Worm (Caenorhabditis elegans) whole organism, early embryonic: ENCODE data around the gene col-138.

Source experiments
- ama-1 ChIP-seq: fragments of 150-350 bp; optimal IDR thresholded peaks from 2 replicates; lab custom pipeline; 2014
- ets-7 ChIP-seq: sonication (generic microtip); optimal IDR thresholded peaks from 2 replicates; lab custom pipeline; 2016; ENCODE audit warnings: missing genotype, missing genetic modification characterization, missing compliant biosample characterization

DNA sequence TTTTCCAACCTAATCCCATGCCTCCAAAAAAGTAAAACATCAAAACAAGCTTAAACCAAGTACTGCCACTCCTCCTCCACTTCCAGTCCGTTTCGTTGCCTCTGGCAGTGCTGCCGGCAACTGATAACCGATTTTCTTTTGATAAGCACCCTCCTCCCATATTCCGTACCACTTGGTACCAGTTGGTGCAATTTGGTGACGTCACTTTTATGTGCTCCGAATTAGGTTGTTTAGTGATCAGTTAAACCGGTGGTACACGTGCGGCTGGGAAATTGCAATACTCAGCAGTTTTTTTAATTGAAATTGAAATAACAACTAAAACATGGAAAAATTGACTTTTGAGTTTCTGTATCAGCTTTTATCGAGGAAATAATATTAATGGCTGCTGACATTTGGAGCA lies 9.4 kb downstream of the col-138 start:
- TF ChIP-seq ama-1 (lab: Kevin White, UChicago) (no peak), ets-7 (no peak)
